Fruit fly (Drosophila melanogaster) Kc167 (cell line): ENCODE results near the gene CG16995.

Experiments
- Myc ChIP-seq: fragments of >200 bp; optimal IDR thresholded peaks from 2 replicates; lab custom pipeline; 2017; ENCODE audit warnings: missing external identifiers
- Sin3A ChIP-seq: fragments of >200 bp; optimal IDR thresholded peaks from 2 replicates; lab custom pipeline; 2018; ENCODE audit warnings: missing external identifiers
- h ChIP-seq: fragments of >200 bp; optimal IDR thresholded peaks from 3 replicates; lab custom pipeline; 2018; ENCODE audit warnings: missing external identifiers
- insv ChIP-seq: fragments of >200 bp; optimal IDR thresholded peaks from 3 replicates; lab custom pipeline; 2018; ENCODE audit warnings: missing external identifiers
- psq ChIP-seq: fragments of >200 bp; optimal IDR thresholded peaks from 2 replicates; lab custom pipeline; 2017; ENCODE audit warnings: missing external identifiers
- ttk ChIP-seq: sonication (Bioruptor generic); optimal IDR thresholded peaks from 2 replicates; lab custom pipeline; 2017; ENCODE audit warnings: missing external identifiers

- TF ChIP-seq Sin3A: no peak
- TF ChIP-seq h (lab: Kevin White, UChicago): no peak
- no peak for TF ChIP-seq insv
- TF ChIP-seq Myc (lab: Kevin White, UChicago): no peak
- TF ChIP-seq psq (lab: Kevin White, UChicago): no peak
- TF ChIP-seq ttk (lab: Kevin White, UChicago): no peak
These were observed 44.6 kb upstream of the CG16995 start, which contains the start of gene CG4270 for dm6 chr2L:2263142-2263541.
